Fruit fly (Drosophila melanogaster) whole organism, embryonic: ENCODE data around the gene CG14966.

Experiments used
- ATbp ChIP-seq: fragments of 200-800 bp; sonication (Bioruptor generic); optimal IDR thresholded peaks from 2 replicates; lab custom pipeline; 2017; ENCODE audit warnings: missing biosample characterization, mild to moderate bottlenecking, missing genetic modification characterization, missing genetic modification reagents
- Abd-B ChIP-seq: fragments of 200-800 bp; sonication (Bioruptor generic); optimal IDR thresholded peaks from 2 replicates; lab custom pipeline; 2018; ENCODE audit warnings: missing biosample characterization, mild to moderate bottlenecking, missing genetic modification characterization, moderate library complexity
- Asciz ChIP-seq: fragments of 200-800 bp; sonication (Bioruptor generic); optimal IDR thresholded peaks from 2 replicates; lab custom pipeline; 2017; ENCODE audit warnings: missing biosample characterization, mild to moderate bottlenecking, missing genetic modification characterization, missing genetic modification reagents
- Atf-2 ChIP-seq: fragments of 200-800 bp; sonication (Bioruptor generic); optimal IDR thresholded peaks from 2 replicates; lab custom pipeline; 2016; ENCODE audit warnings: missing biosample characterization, missing genetic modification characterization
- CG10543 ChIP-seq: fragments of 200-800 bp; sonication (Bioruptor generic); optimal IDR thresholded peaks from 3 replicates; lab custom pipeline; 2017; ENCODE audit warnings: missing biosample characterization, mild to moderate bottlenecking, missing genetic modification characterization, moderate library complexity
- CG11398 ChIP-seq: fragments of 200-800 bp; sonication (Bioruptor generic); optimal IDR thresholded peaks from 2 replicates; lab custom pipeline; 2016; ENCODE audit warnings: missing biosample characterization, missing genetic modification characterization
- CG11456 ChIP-seq: fragments of 200-800 bp; sonication (Bioruptor generic); IDR thresholded peaks from 3 replicates; pipeline ENCODE4 v1.3.6; 2022; ENCODE audit warnings: missing biosample characterization, missing genetic modification characterization
- CG13287 ChIP-seq: fragments of 200-800 bp; sonication (Bioruptor generic); IDR thresholded peaks from 2 replicates; pipeline ENCODE4 v1.3.6; 2022; ENCODE audit warnings: missing biosample characterization, missing genetic modification characterization; ENCODE audit not compliant: partially characterized antibody
- CG15269 ChIP-seq: fragments of 200-800 bp; sonication (Bioruptor generic); optimal IDR thresholded peaks from 2 replicates; lab custom pipeline; 2018; ENCODE audit warnings: missing biosample characterization, mild to moderate bottlenecking, missing genetic modification characterization, moderate library complexity
- CG15601 ChIP-seq: fragments of 200-800 bp; sonication (Bioruptor generic); optimal IDR thresholded peaks from 3 replicates; lab custom pipeline; 2019; ENCODE audit warnings: missing biosample characterization, mild to moderate bottlenecking, missing genetic modification characterization, moderate library complexity
- CG16815 ChIP-seq: fragments of 200-800 bp; sonication (Bioruptor generic); optimal IDR thresholded peaks from 3 replicates; lab custom pipeline; 2017; ENCODE audit warnings: missing biosample characterization, mild to moderate bottlenecking, missing genetic modification characterization
- CG17568 ChIP-seq: fragments of 200-800 bp; sonication (Bioruptor generic); optimal IDR thresholded peaks from 2 replicates; lab custom pipeline; 2018; ENCODE audit warnings: missing biosample characterization, mild to moderate bottlenecking, missing genetic modification characterization, moderate library complexity
- CG17912 ChIP-seq: fragments of 200-800 bp; sonication (Bioruptor generic); optimal IDR thresholded peaks from 2 replicates; lab custom pipeline; 2018; ENCODE audit warnings: missing biosample characterization, mild to moderate bottlenecking, missing genetic modification characterization
- CG2875 ChIP-seq: fragments of 200-800 bp; sonication (Bioruptor generic); optimal IDR thresholded peaks from 2 replicates; lab custom pipeline; 2017; ENCODE audit warnings: missing biosample characterization, mild to moderate bottlenecking, missing genetic modification characterization, missing genetic modification reagents
- CG2889 ChIP-seq: fragments of 200-800 bp; sonication (Bioruptor generic); IDR thresholded peaks from 3 replicates; pipeline ENCODE4 v1.3.6; 2022; ENCODE audit warnings: missing biosample characterization, missing genetic modification characterization
- CG31365 ChIP-seq: fragments of 200-800 bp; sonication (Bioruptor generic); optimal IDR thresholded peaks from 2 replicates; lab custom pipeline; 2018; ENCODE audit warnings: missing biosample characterization, mild to moderate bottlenecking, missing genetic modification characterization
- CG33213 ChIP-seq: fragments of 200-800 bp; sonication (Bioruptor generic); optimal IDR thresholded peaks from 3 replicates; lab custom pipeline; 2016; ENCODE audit warnings: missing biosample characterization, missing genetic modification characterization
- CG33557 ChIP-seq: fragments of 200-800 bp; sonication (Bioruptor generic); optimal IDR thresholded peaks from 2 replicates; lab custom pipeline; 2019; ENCODE audit warnings: missing biosample characterization, mild to moderate bottlenecking, missing genetic modification characterization, moderate library complexity
- CG4328 ChIP-seq: fragments of 200-800 bp; sonication (Bioruptor generic); optimal IDR thresholded peaks from 3 replicates; lab custom pipeline; 2017; ENCODE audit warnings: missing biosample characterization, missing genetic modification reagents, missing genetic modification characterization
- CG4820 ChIP-seq: fragments of 200-800 bp; sonication (Bioruptor generic); optimal IDR thresholded peaks from 3 replicates; lab custom pipeline; 2016; ENCODE audit warnings: missing biosample characterization, missing genetic modification characterization
- CG5180 ChIP-seq: fragments of 200-800 bp; sonication (Bioruptor generic); optimal IDR thresholded peaks from 3 replicates; lab custom pipeline; 2017; ENCODE audit warnings: missing biosample characterization, missing genetic modification characterization, mild to moderate bottlenecking, moderate library complexity, missing genetic modification reagents
- CG7745 ChIP-seq: fragments of 200-800 bp; sonication (Bioruptor generic); optimal IDR thresholded peaks from 2 replicates; lab custom pipeline; 2018; ENCODE audit warnings: missing biosample characterization, mild to moderate bottlenecking, missing genetic modification characterization, moderate library complexity
- CG9215 ChIP-seq: fragments of 200-800 bp; sonication (Bioruptor generic); IDR thresholded peaks from 2 replicates; pipeline ENCODE4 v1.3.6; 2022; ENCODE audit warnings: missing biosample characterization, missing genetic modification characterization
- CrebB ChIP-seq: fragments of 200-800 bp; sonication (Bioruptor generic); optimal IDR thresholded peaks from 3 replicates; lab custom pipeline; 2018; ENCODE audit warnings: missing biosample characterization, mild to moderate bottlenecking, missing genetic modification characterization
- Dfd ChIP-seq, 2 experiments: fragments of >200 bp; optimal IDR thresholded peaks; 2 replicates each; lab custom pipeline; 2017; ENCODE audit warnings: missing biosample characterization in 2 of 2, missing genetic modification characterization in 2 of 2
- Dref ChIP-seq: fragments of 200-800 bp; sonication (Bioruptor generic); IDR thresholded peaks from 2 replicates; pipeline ENCODE4 v1.3.6; 2022; ENCODE audit warnings: missing biosample characterization, missing genetic modification characterization
- E2f2 ChIP-seq: fragments of 200-800 bp; sonication (Bioruptor generic); IDR thresholded peaks from 2 replicates; pipeline ENCODE4 v1.3.6; 2022; ENCODE audit warnings: missing biosample characterization, missing genetic modification characterization
- Ets65A ChIP-seq: fragments of 200-800 bp; sonication (Bioruptor generic); peaks from one replicate; lab custom pipeline; 2016; ENCODE audit warnings: missing biosample characterization, missing genetic modification characterization
- Hey ChIP-seq: fragments of 200-800 bp; sonication (Bioruptor generic); optimal IDR thresholded peaks from 3 replicates; lab custom pipeline; 2018; ENCODE audit warnings: missing biosample characterization, mild to moderate bottlenecking, missing genetic modification characterization
- Kr ChIP-seq: fragments of 200-800 bp; sonication (Bioruptor generic); optimal IDR thresholded peaks from 2 replicates; lab custom pipeline; 2017; ENCODE audit warnings: missing biosample characterization, mild to moderate bottlenecking, missing genetic modification characterization
- Lpt ChIP-seq: fragments of >200 bp; optimal IDR thresholded peaks from 2 replicates; lab custom pipeline; 2018; ENCODE audit warnings: missing biosample characterization, missing genetic modification characterization
- Max ChIP-seq: fragments of 200-800 bp; sonication (Bioruptor generic); optimal IDR thresholded peaks from 2 replicates; lab custom pipeline; 2016; ENCODE audit warnings: missing biosample characterization, mild to moderate bottlenecking, missing genetic modification characterization
- Mrtf ChIP-seq: fragments of 200-800 bp; sonication (Bioruptor generic); IDR thresholded peaks from 3 replicates; pipeline ENCODE4 v1.3.6; 2022; ENCODE audit warnings: missing biosample characterization, missing genetic modification characterization
- NK7.1 ChIP-seq: fragments of 200-800 bp; sonication (Bioruptor generic); optimal IDR thresholded peaks from 3 replicates; lab custom pipeline; 2016; ENCODE audit warnings: missing biosample characterization, missing genetic modification characterization
- Oli ChIP-seq: fragments of 200-800 bp; sonication (Bioruptor generic); optimal IDR thresholded peaks from 2 replicates; lab custom pipeline; 2018; ENCODE audit warnings: missing biosample characterization, mild to moderate bottlenecking, missing genetic modification characterization, moderate library complexity
- ab ChIP-seq: fragments of 200-800 bp; sonication (Bioruptor generic); optimal IDR thresholded peaks from 2 replicates; lab custom pipeline; 2016; ENCODE audit warnings: missing biosample characterization, missing genetic modification characterization
- btn ChIP-seq: fragments of 200-800 bp; sonication (Bioruptor generic); optimal IDR thresholded peaks from 2 replicates; lab custom pipeline; 2016; ENCODE audit warnings: missing biosample characterization, missing genetic modification characterization
- disco-r ChIP-seq: fragments of 200-800 bp; sonication (Bioruptor generic); optimal IDR thresholded peaks from 2 replicates; lab custom pipeline; 2016; ENCODE audit warnings: missing biosample characterization, missing genetic modification characterization
- eyg ChIP-seq: fragments of 200-800 bp; sonication (Bioruptor generic); optimal IDR thresholded peaks from 3 replicates; lab custom pipeline; 2016; ENCODE audit warnings: missing biosample characterization, missing genetic modification characterization
- fd64A ChIP-seq: fragments of 200-800 bp; sonication (Bioruptor generic); optimal IDR thresholded peaks from 3 replicates; lab custom pipeline; 2018; ENCODE audit warnings: missing biosample characterization, mild to moderate bottlenecking, missing genetic modification characterization
- jing ChIP-seq: fragments of 200-800 bp; sonication (Bioruptor generic); optimal IDR thresholded peaks from 2 replicates; lab custom pipeline; 2018; ENCODE audit warnings: missing biosample characterization, mild to moderate bottlenecking, missing genetic modification characterization
- knrl ChIP-seq: fragments of 200-800 bp; sonication (Bioruptor generic); IDR thresholded peaks from 3 replicates; pipeline ENCODE4 v1.3.6; 2022; ENCODE audit warnings: missing biosample characterization, missing genetic modification characterization; ENCODE audit not compliant: partially characterized antibody
- lbe ChIP-seq: fragments of 200-800 bp; sonication (Bioruptor generic); optimal IDR thresholded peaks from 2 replicates; lab custom pipeline; 2016; ENCODE audit warnings: missing biosample characterization, mild to moderate bottlenecking, missing genetic modification characterization
- mam ChIP-seq: fragments of 200-800 bp; sonication (Bioruptor generic); optimal IDR thresholded peaks from 3 replicates; lab custom pipeline; 2016; ENCODE audit warnings: missing biosample characterization, missing genetic modification characterization
- pb ChIP-seq: fragments of 200-800 bp; sonication (Bioruptor generic); optimal IDR thresholded peaks from 3 replicates; lab custom pipeline; 2016; ENCODE audit warnings: missing biosample characterization, missing genetic modification characterization
- prd ChIP-seq, 3 experiments: fragments of >200 bp in 2 of 3; fragments of 200-800 bp in 1 of 3; sonication (Bioruptor generic) in 1 of 3; optimal IDR thresholded peaks in 2 of 3; IDR thresholded peaks in 1 of 3; 2 replicates in 2 of 3; 3 replicates in 1 of 3; pipeline versions ENCODE4 v1.3.6 to Lab custom; 2017 to 2022; ENCODE audit warnings: missing biosample characterization in 1 of 3, missing genetic modification characterization in 1 of 3
- sens-2 ChIP-seq: fragments of 200-800 bp; sonication (Bioruptor generic); IDR thresholded peaks from 2 replicates; pipeline ENCODE4 v1.3.6; 2022; ENCODE audit warnings: missing biosample characterization, missing genetic modification characterization
- tna ChIP-seq: fragments of 200-800 bp; sonication (Bioruptor generic); IDR thresholded peaks from 2 replicates; pipeline ENCODE4 v1.3.6; 2022; ENCODE audit warnings: missing biosample characterization, missing genetic modification characterization; ENCODE audit not compliant: partially characterized antibody
- ttk ChIP-seq: fragments of 200-800 bp; sonication (Bioruptor generic); IDR thresholded peaks from 2 replicates; pipeline ENCODE4 v2.1.2; 2022; ENCODE audit warnings: missing biosample characterization, missing genetic modification characterization
- unpg ChIP-seq: fragments of 200-800 bp; sonication (Bioruptor generic); optimal IDR thresholded peaks from 3 replicates; lab custom pipeline; 2018; ENCODE audit warnings: missing biosample characterization, mild to moderate bottlenecking, missing genetic modification characterization, moderate library complexity

Gene CG14966

dm6 chr3L:3179474-3179873 is 18.0 kb downstream of the CG14966 start (continued):
- TF ChIP-seq CG33557 (GFP tag; lab: Kevin White, UChicago): peak; percentile 62
- TF ChIP-seq eyg (GFP tag; lab: Kevin White, UChicago): peak; percentile 78
- peak; percentile 75 for TF ChIP-seq ttk (GFP tag; lab: Robert Waterston, UW)
- peak; percentile 81 for TF ChIP-seq CG9215
- TF ChIP-seq CG16815 (GFP tag; lab: Kevin White, UChicago): peak; percentile 57
- no peak for TF ChIP-seq CG15601 (tag; lab: Kevin White, UChicago)
- TF ChIP-seq sens-2 (GFP tag; lab: Robert Waterston, UW): peak; percentile 53; the same call in 1 of the 2 replicates
- peak; percentile 83 for TF ChIP-seq CG2875
- TF ChIP-seq CG5180 (GFP tag; lab: Kevin White, UChicago): no peak
- peak; percentile 80 for TF ChIP-seq CG33213
- TF ChIP-seq Hey (tag; lab: Kevin White, UChicago): no peak
- TF ChIP-seq CG17912: no peak
- peak; percentile 86 for TF ChIP-seq Ets65A
- TF ChIP-seq pb: peak; percentile 68
- peak; percentile 85 for TF ChIP-seq Mrtf
- no peak for TF ChIP-seq Asciz (GFP tag; lab: Kevin White, UChicago)
- TF ChIP-seq unpg (GFP tag; lab: Kevin White, UChicago): peak; percentile 94
- TF ChIP-seq btn (GFP tag; lab: Kevin White, UChicago): peak; percentile 66
- no peak for TF ChIP-seq Kr (GFP tag; lab: Kevin White, UChicago)
- no peak for TF ChIP-seq Dfd (GFP tag; optimal IDR thresholded peaks at IDR 0.05; lab: Kevin White, UChicago)
- TF ChIP-seq CG11456 (GFP tag; lab: Robert Waterston, UW): peak; percentile 92
- peak; percentile 58 for TF ChIP-seq Atf-2 (GFP tag; lab: Kevin White, UChicago)
- peak; percentile 70 for TF ChIP-seq CrebB
- no peak for TF ChIP-seq prd (optimal IDR thresholded peaks at IDR 0.05; lab: Kevin White, UChicago)
- TF ChIP-seq prd (GFP tag; IDR thresholded peaks at IDR 0.05; lab: Robert Waterston, UW): peak; percentile 94
- peak; percentile 88 for TF ChIP-seq lbe (GFP tag; lab: Kevin White, UChicago)
- TF ChIP-seq NK7.1 (GFP tag; lab: Kevin White, UChicago): peak; percentile 78
- peak; percentile 79 for TF ChIP-seq disco-r (GFP tag; lab: Kevin White, UChicago)
- TF ChIP-seq CG31365: peak; percentile 72
- peak; percentile 85 for TF ChIP-seq Max (GFP tag; lab: Kevin White, UChicago)
- no peak for TF ChIP-seq CG13287 (GFP tag; lab: Robert Waterston, UW)
- peak; percentile 26 for TF ChIP-seq CG10543
- TF ChIP-seq CG11398: peak; percentile 24
- TF ChIP-seq knrl (GFP tag; lab: Robert Waterston, UW): no peak
- TF ChIP-seq ATbp (GFP tag; lab: Kevin White, UChicago): peak; percentile 80
- TF ChIP-seq CG4820 (GFP tag; lab: Kevin White, UChicago): peak; percentile 87
- TF ChIP-seq CG4328 (GFP tag; lab: Kevin White, UChicago): peak; percentile 48
- TF ChIP-seq CG15269 (tag; lab: Kevin White, UChicago): peak; percentile 91
- TF ChIP-seq Dref (GFP tag; lab: Robert Waterston, UW): no peak
- TF ChIP-seq CG17568 (GFP tag; lab: Kevin White, UChicago): no peak
- peak; percentile 65 for TF ChIP-seq E2f2 (GFP tag; lab: Robert Waterston, UW)
- peak; percentile 48; the same call in 1 of the 3 replicates for TF ChIP-seq CG2889
- peak; percentile 54 for TF ChIP-seq jing (GFP tag; lab: Kevin White, UChicago)
- peak; percentile 87 for TF ChIP-seq Oli (tag; lab: Kevin White, UChicago)
- no peak for TF ChIP-seq Lpt (GFP tag; lab: Kevin White, UChicago)
- TF ChIP-seq CG7745 (tag; lab: Kevin White, UChicago): no peak
- TF ChIP-seq tna (GFP tag; lab: Robert Waterston, UW): no peak
- TF ChIP-seq fd64A: peak; percentile 57
- peak; percentile 88 for TF ChIP-seq mam (GFP tag; lab: Kevin White, UChicago)
- TF ChIP-seq ab (GFP tag; lab: Kevin White, UChicago): peak; percentile 46
- TF ChIP-seq Abd-B (GFP tag; lab: Kevin White, UChicago): peak; percentile 48
